Worm (Caenorhabditis elegans) whole organism, late embryonic: ENCODE measurements around the gene K02E7.11.

Source experiments
- C38D4.7 ChIP-seq: fragments of 200-800 bp; sonication (Bioruptor generic); optimal IDR thresholded peaks from 2 replicates; lab custom pipeline; 2018; ENCODE audit warnings: mild to moderate bottlenecking, missing genetic modification characterization, moderate library complexity, missing compliant biosample characterization
- ahr-1 ChIP-seq: sonication (generic microtip); optimal IDR thresholded peaks from 2 replicates; lab custom pipeline; 2016; ENCODE audit warnings: missing genetic modification characterization, missing compliant biosample characterization
- ceh-14 ChIP-seq: sonication (generic microtip); optimal IDR thresholded peaks from 2 replicates; lab custom pipeline; 2016; ENCODE audit warnings: missing genotype, missing genetic modification characterization, missing compliant biosample characterization
- ceh-18 ChIP-seq: sonication (generic microtip); optimal IDR thresholded peaks from 2 replicates; lab custom pipeline; 2016; ENCODE audit warnings: missing genetic modification characterization, missing compliant biosample characterization
- ceh-22 ChIP-seq: sonication (generic microtip); optimal IDR thresholded peaks from 2 replicates; lab custom pipeline; 2017; ENCODE audit warnings: missing biosample characterization, missing genetic modification characterization
- ceh-24 ChIP-seq: sonication (generic microtip); optimal IDR thresholded peaks from 2 replicates; lab custom pipeline; 2016; ENCODE audit warnings: mild to moderate bottlenecking, missing genetic modification characterization, missing compliant biosample characterization
- ceh-31 ChIP-seq: sonication (generic microtip); optimal IDR thresholded peaks from 2 replicates; lab custom pipeline; 2016; ENCODE audit warnings: missing genetic modification characterization, missing compliant biosample characterization
- ceh-45 ChIP-seq: fragments of 200-800 bp; sonication (Bioruptor generic); IDR thresholded peaks from 2 replicates; pipeline ENCODE4 v1.3.6; 2022; ENCODE audit warnings: missing genetic modification reagents, missing genetic modification characterization, missing compliant biosample characterization
- ceh-6 ChIP-seq: fragments of 200-800 bp; sonication (Bioruptor generic); optimal IDR thresholded peaks from 2 replicates; lab custom pipeline; 2018; ENCODE audit warnings: mild to moderate bottlenecking, missing genetic modification characterization, missing compliant biosample characterization
- che-1 ChIP-seq: sonication (generic microtip); optimal IDR thresholded peaks from 2 replicates; lab custom pipeline; 2016; ENCODE audit warnings: mild to moderate bottlenecking, missing genetic modification characterization, missing compliant biosample characterization
- dve-1 ChIP-seq: sonication (generic microtip); optimal IDR thresholded peaks from 2 replicates; lab custom pipeline; 2017; ENCODE audit warnings: antibody characterized with exemption, mild to moderate bottlenecking, missing genetic modification characterization, missing compliant biosample characterization
- elt-2 ChIP-seq: sonication (generic microtip); optimal IDR thresholded peaks from 2 replicates; lab custom pipeline; 2016; ENCODE audit warnings: missing genetic modification reagents, missing genetic modification characterization, missing compliant biosample characterization
- elt-4 ChIP-seq: sonication (generic microtip); optimal IDR thresholded peaks from 2 replicates; lab custom pipeline; 2016; ENCODE audit warnings: missing genetic modification characterization, missing compliant biosample characterization
- fkh-6 ChIP-seq: sonication (generic microtip); optimal IDR thresholded peaks from 2 replicates; lab custom pipeline; 2016; ENCODE audit warnings: missing genetic modification characterization, missing compliant biosample characterization
- hlh-13 ChIP-seq: fragments of 200-800 bp; sonication (Bioruptor generic); optimal IDR thresholded peaks from 2 replicates; lab custom pipeline; 2018; ENCODE audit warnings: mild to moderate bottlenecking, missing genetic modification characterization, missing compliant biosample characterization
- hlh-30 ChIP-seq: sonication (generic microtip); optimal IDR thresholded peaks from 2 replicates; lab custom pipeline; 2017; ENCODE audit warnings: antibody characterized with exemption, missing genetic modification characterization, missing compliant biosample characterization; ENCODE audit not compliant: insufficient read depth
- hlh-6 ChIP-seq: sonication (generic microtip); optimal IDR thresholded peaks from 2 replicates; lab custom pipeline; 2016; ENCODE audit warnings: missing genotype, missing genetic modification characterization, missing compliant biosample characterization
- hlh-8 ChIP-seq: sonication (generic microtip); optimal IDR thresholded peaks from 2 replicates; lab custom pipeline; 2016; ENCODE audit warnings: missing genotype, missing genetic modification characterization, missing compliant biosample characterization
- lin-11 ChIP-seq: fragments of 200-800 bp; sonication (Bioruptor generic); optimal IDR thresholded peaks from 2 replicates; lab custom pipeline; 2018; ENCODE audit warnings: mild to moderate bottlenecking, missing genetic modification characterization, missing compliant biosample characterization
- madf-2 ChIP-seq: sonication (generic microtip); optimal IDR thresholded peaks from 2 replicates; lab custom pipeline; 2017; ENCODE audit warnings: missing genetic modification characterization, missing compliant biosample characterization
- nhr-232 ChIP-seq: sonication (generic microtip); optimal IDR thresholded peaks from 2 replicates; lab custom pipeline; 2016; ENCODE audit warnings: missing genetic modification characterization, missing compliant biosample characterization
- odd-2 ChIP-seq: sonication (generic microtip); optimal IDR thresholded peaks from 2 replicates; lab custom pipeline; 2017; ENCODE audit warnings: antibody characterized with exemption, mild to moderate bottlenecking, missing genetic modification characterization, missing compliant biosample characterization
- pag-3 ChIP-seq: sonication (generic microtip); optimal IDR thresholded peaks from 2 replicates; lab custom pipeline; 2016; ENCODE audit warnings: missing compliant biosample characterization, missing genetic modification characterization, borderline replicate concordance
- pat-9 ChIP-seq: fragments of 200-800 bp; sonication (Bioruptor generic); optimal IDR thresholded peaks from 2 replicates; lab custom pipeline; 2018; ENCODE audit warnings: mild to moderate bottlenecking, missing genetic modification characterization, moderate library complexity, missing compliant biosample characterization
- pha-2 ChIP-seq: sonication (generic microtip); optimal IDR thresholded peaks from 2 replicates; lab custom pipeline; 2017; ENCODE audit warnings: mild to moderate bottlenecking, missing genetic modification characterization, missing compliant biosample characterization
- pros-1 ChIP-seq: fragments of 150-350 bp; optimal IDR thresholded peaks from 2 replicates; lab custom pipeline; 2014; ENCODE audit warnings: missing biosample characterization, missing genetic modification reagents, missing genetic modification characterization
- ref-2 ChIP-seq: sonication (generic microtip); optimal IDR thresholded peaks from 2 replicates; lab custom pipeline; 2016; ENCODE audit warnings: missing genetic modification characterization, missing compliant biosample characterization
- sdc-2 ChIP-seq: sonication (generic microtip); optimal IDR thresholded peaks from 2 replicates; lab custom pipeline; 2016; ENCODE audit warnings: missing genotype, missing genetic modification characterization, missing compliant biosample characterization
- sox-2 ChIP-seq: fragments of 200-800 bp; sonication (Bioruptor generic); IDR thresholded peaks from 2 replicates; pipeline ENCODE4 v1.3.6; 2022; ENCODE audit warnings: missing genetic modification reagents, missing genetic modification characterization, missing compliant biosample characterization
- sox-4 ChIP-seq: sonication (generic microtip); optimal IDR thresholded peaks from 2 replicates; lab custom pipeline; 2017; ENCODE audit warnings: mild to moderate bottlenecking, missing genetic modification characterization, inconsistent platforms, missing compliant biosample characterization
- tbx-2 ChIP-seq: sonication (generic microtip); optimal IDR thresholded peaks from 2 replicates; lab custom pipeline; 2016; ENCODE audit warnings: missing genetic modification characterization, missing compliant biosample characterization
- tbx-7 ChIP-seq: sonication (generic microtip); optimal IDR thresholded peaks from 2 replicates; lab custom pipeline; 2016; ENCODE audit warnings: missing genotype, missing genetic modification characterization, missing compliant biosample characterization
- ttx-3 ChIP-seq: sonication (generic microtip); optimal IDR thresholded peaks from 2 replicates; lab custom pipeline; 2016; ENCODE audit warnings: missing genetic modification reagents, missing genetic modification characterization, missing compliant biosample characterization
- unc-55 ChIP-seq: sonication (generic microtip); optimal IDR thresholded peaks from 2 replicates; lab custom pipeline; 2017; ENCODE audit warnings: missing biosample characterization, missing genetic modification reagents, missing genetic modification characterization
- ztf-16 ChIP-seq: sonication (generic microtip); optimal IDR thresholded peaks from 2 replicates; lab custom pipeline; 2017; ENCODE audit warnings: missing genetic modification characterization, missing compliant biosample characterization

K02E7.11 gene

ce11 chrII:1075424-1075823 is at the start of gene K02E7.11:
Gene K02E7.11, minus strand, starts transcription at chrII:1075524.
- no peak for TF ChIP-seq lin-11 (tag; lab: Kevin White, UChicago)
- no peak for TF ChIP-seq pat-9 (tag; lab: Kevin White, UChicago)
- no peak for TF ChIP-seq nhr-232 (tag; lab: Kevin White, UChicago)

- TF ChIP-seq ceh-18 (tag; lab: Kevin White, UChicago) (no peak), C38D4.7 (GFP tag; lab: Kevin White, UChicago) (no peak), unc-55 (no peak), ceh-22 (tag; lab: Kevin White, UChicago) (no peak), sox-2 (GFP tag; lab: Robert Waterston, UW) (no peak), ceh-45 (no peak), hlh-6 (no peak), tbx-7 (tag; lab: Kevin White, UChicago) (no peak)
These were observed 49.4 kb upstream of the K02E7.11 start for ce11 chrII:1124757-1125156.

DNA sequence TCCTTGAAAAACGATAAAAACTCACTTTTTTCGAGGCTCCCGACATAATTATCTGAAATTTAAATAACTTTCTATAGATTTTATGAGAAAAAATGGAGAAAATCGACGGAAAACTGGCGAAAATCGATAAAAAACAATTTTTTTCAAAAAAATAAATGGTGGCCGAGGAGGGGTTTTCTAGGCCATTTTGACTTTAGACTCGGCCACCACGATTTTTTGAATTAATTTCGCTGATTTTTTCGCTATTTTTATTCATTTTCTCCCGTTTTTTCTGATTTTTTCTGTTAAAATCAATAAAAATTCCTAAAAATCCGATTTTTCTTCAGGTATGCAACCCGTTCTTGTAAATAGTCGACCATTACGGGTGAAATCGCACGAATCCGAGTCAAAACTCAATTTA is 47.9 kb upstream of the K02E7.11 start, which contains the start of the genes sut-1 and eri-3:
Gene sut-1, minus strand, starts transcription at position 58 of the 400 bp plus-strand sequence.
Gene eri-3, plus strand, starts transcription at position 327 of the 400 bp plus-strand sequence.
- TF ChIP-seq ztf-16 = no peak
- TF ChIP-seq ceh-31 = no peak
- no peak for TF ChIP-seq ahr-1 (tag; lab: Kevin White, UChicago)
- no peak for TF ChIP-seq sox-2 (GFP tag; lab: Robert Waterston, UW)
- no peak for TF ChIP-seq ceh-24 (tag; lab: Kevin White, UChicago)
- TF ChIP-seq fkh-6 = no peak
- TF ChIP-seq hlh-13 (GFP tag; lab: Kevin White, UChicago) = no peak
- no peak for TF ChIP-seq hlh-8
- TF ChIP-seq madf-2 (tag; lab: Kevin White, UChicago) = no peak
- TF ChIP-seq tbx-2 (tag; lab: Kevin White, UChicago) = no peak
- no peak for TF ChIP-seq ceh-14 (tag; lab: Kevin White, UChicago)
- no peak for TF ChIP-seq tbx-7 (tag; lab: Kevin White, UChicago)
- TF ChIP-seq pros-1 (tag; lab: Kevin White, UChicago) = no peak
- TF ChIP-seq che-1 (tag; lab: Kevin White, UChicago) = no peak
- no peak for TF ChIP-seq hlh-30 (tag; lab: Kevin White, UChicago)
- TF ChIP-seq elt-2 = no peak

DNA sequence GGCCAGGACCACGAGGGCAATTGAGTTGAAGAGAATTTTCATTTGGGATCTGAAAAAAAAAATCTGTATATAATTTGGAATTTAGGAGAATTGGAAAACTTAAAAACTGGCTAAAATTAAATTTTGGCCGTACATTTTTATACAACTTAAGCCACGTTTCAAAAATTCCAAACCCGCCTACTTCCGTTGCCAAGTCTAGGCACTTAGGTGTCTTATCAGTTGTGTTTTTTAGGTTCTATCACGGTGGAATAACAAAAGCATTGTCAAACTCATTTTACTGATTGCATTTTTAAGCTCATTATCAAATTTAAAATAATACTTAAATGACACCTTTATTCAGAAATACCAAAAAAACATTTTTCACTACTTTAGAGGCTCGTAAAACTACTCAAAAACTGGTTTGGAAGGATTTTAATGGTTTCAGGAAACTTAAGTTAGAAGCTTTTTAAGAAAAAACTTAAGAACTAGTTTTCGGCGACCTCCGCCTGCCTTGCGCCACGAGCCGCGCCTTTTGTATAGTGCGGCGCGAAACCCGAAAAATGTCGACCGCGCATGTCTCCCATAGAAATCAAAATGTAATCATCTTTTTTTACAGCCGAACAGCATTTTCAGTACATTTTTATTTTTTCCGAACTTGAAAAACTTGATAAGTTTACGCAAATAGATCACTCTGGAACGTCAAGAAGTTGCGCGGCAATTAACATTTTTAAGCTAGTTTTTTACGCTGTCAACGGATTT is 42.8 kb upstream of the K02E7.11 start, which contains the start of gene lips-13:
Gene lips-13, minus strand, starts transcription at position 51 of the 738 bp plus-strand sequence.
- no peak for TF ChIP-seq tbx-7 (tag; lab: Kevin White, UChicago)
- TF ChIP-seq ttx-3 (tag; lab: Kevin White, UChicago) = no peak
- TF ChIP-seq pros-1 (tag; lab: Kevin White, UChicago) = no peak
- TF ChIP-seq sdc-2 (tag; lab: Kevin White, UChicago) = no peak
- TF ChIP-seq elt-4 (tag; lab: Kevin White, UChicago) = no peak
- no peak for TF ChIP-seq pag-3 (tag; lab: Kevin White, UChicago)
- no peak for TF ChIP-seq sox-4 (tag; lab: Kevin White, UChicago)
- no peak for TF ChIP-seq pat-9 (tag; lab: Kevin White, UChicago)
- no peak for TF ChIP-seq ref-2 (tag; lab: Kevin White, UChicago)
- TF ChIP-seq dve-1 (tag; lab: Kevin White, UChicago) = no peak
- TF ChIP-seq hlh-30 (tag; lab: Kevin White, UChicago) = no peak
- no peak for TF ChIP-seq odd-2 (tag; lab: Kevin White, UChicago)
- no peak for TF ChIP-seq pha-2 (tag; lab: Kevin White, UChicago)
- TF ChIP-seq che-1 (tag; lab: Kevin White, UChicago) = no peak
- TF ChIP-seq unc-55 = no peak
- TF ChIP-seq ceh-14 (tag; lab: Kevin White, UChicago) = no peak
- no peak for TF ChIP-seq ceh-6 (GFP tag; lab: Kevin White, UChicago)
